Fruit fly (Drosophila melanogaster) whole organism, embryonic: Measurements from ENCODE around the gene Syx4.

Source experiments
- Aef1 ChIP-seq: fragments of 200-800 bp; sonication (Bioruptor generic); IDR thresholded peaks from 3 replicates; pipeline ENCODE4 v1.3.6; 2022; ENCODE audit warnings: missing biosample characterization, missing genetic modification characterization
- Antp ChIP-seq: fragments of 200-800 bp; sonication (Bioruptor generic); optimal IDR thresholded peaks from 3 replicates; lab custom pipeline; 2016; ENCODE audit warnings: missing biosample characterization, missing genetic modification characterization
- Blimp-1 ChIP-seq: fragments of 200-800 bp; sonication (Bioruptor generic); optimal IDR thresholded peaks from 3 replicates; lab custom pipeline; 2018; ENCODE audit warnings: missing biosample characterization, missing genetic modification characterization, mild to moderate bottlenecking, moderate library complexity, missing genetic modification reagents
- BtbVII ChIP-seq: fragments of 200-800 bp; sonication (Bioruptor generic); optimal IDR thresholded peaks from 3 replicates; lab custom pipeline; 2017; ENCODE audit warnings: missing biosample characterization, mild to moderate bottlenecking, missing genetic modification characterization
- CG10274 ChIP-seq: fragments of 200-800 bp; sonication (Bioruptor generic); optimal IDR thresholded peaks from 3 replicates; lab custom pipeline; 2017; ENCODE audit warnings: missing biosample characterization, mild to moderate bottlenecking, missing genetic modification characterization
- CG10543 ChIP-seq: fragments of 200-800 bp; sonication (Bioruptor generic); optimal IDR thresholded peaks from 3 replicates; lab custom pipeline; 2017; ENCODE audit warnings: missing biosample characterization, mild to moderate bottlenecking, missing genetic modification characterization, moderate library complexity
- CG10565 ChIP-seq: fragments of 200-800 bp; sonication (Bioruptor generic); optimal IDR thresholded peaks from 3 replicates; lab custom pipeline; 2016; ENCODE audit warnings: missing biosample characterization, mild to moderate bottlenecking, missing genetic modification characterization
- CG11723 ChIP-seq: fragments of 200-800 bp; sonication (Bioruptor generic); optimal IDR thresholded peaks from 2 replicates; lab custom pipeline; 2017; ENCODE audit warnings: missing biosample characterization, mild to moderate bottlenecking, missing genetic modification characterization
- CG13775 ChIP-seq: fragments of 200-800 bp; sonication (Bioruptor generic); optimal IDR thresholded peaks from 3 replicates; lab custom pipeline; 2017; ENCODE audit warnings: missing biosample characterization, mild to moderate bottlenecking, missing genetic modification characterization
- CG13894 ChIP-seq: fragments of 200-800 bp; sonication (Bioruptor generic); optimal IDR thresholded peaks from 3 replicates; lab custom pipeline; 2018; ENCODE audit warnings: missing biosample characterization, mild to moderate bottlenecking, missing genetic modification characterization, moderate library complexity
- CG14860 ChIP-seq: fragments of 200-800 bp; sonication (Bioruptor generic); IDR thresholded peaks from 3 replicates; pipeline ENCODE4 v1.3.6; 2022; ENCODE audit warnings: missing biosample characterization, missing genetic modification characterization; ENCODE audit not compliant: partially characterized antibody
- CG14965 ChIP-seq: fragments of 200-800 bp; sonication (Bioruptor generic); optimal IDR thresholded peaks from 2 replicates; lab custom pipeline; 2016; ENCODE audit warnings: missing biosample characterization, missing genetic modification characterization, borderline replicate concordance
- CG15073 ChIP-seq: fragments of 200-800 bp; sonication (Bioruptor generic); optimal IDR thresholded peaks from 2 replicates; lab custom pipeline; 2016; ENCODE audit warnings: missing biosample characterization, missing genetic modification characterization
- CG16815 ChIP-seq: fragments of 200-800 bp; sonication (Bioruptor generic); optimal IDR thresholded peaks from 3 replicates; lab custom pipeline; 2017; ENCODE audit warnings: missing biosample characterization, mild to moderate bottlenecking, missing genetic modification characterization
- CG2202 ChIP-seq: fragments of 200-800 bp; sonication (Bioruptor generic); optimal IDR thresholded peaks from 2 replicates; lab custom pipeline; 2018; ENCODE audit warnings: missing biosample characterization, mild to moderate bottlenecking, missing genetic modification characterization
- CG31441 ChIP-seq: fragments of 200-800 bp; sonication (Bioruptor generic); IDR thresholded peaks from 2 replicates; pipeline ENCODE4 v1.3.6; 2022; ENCODE audit warnings: missing biosample characterization, missing genetic modification characterization
- CG3281 ChIP-seq: fragments of 200-800 bp; sonication (Bioruptor generic); optimal IDR thresholded peaks from 3 replicates; lab custom pipeline; 2017; ENCODE audit warnings: missing biosample characterization, mild to moderate bottlenecking, missing genetic modification characterization
- CG34422 ChIP-seq: fragments of 200-800 bp; sonication (Bioruptor generic); IDR thresholded peaks from 3 replicates; pipeline ENCODE4 v1.3.6; 2022; ENCODE audit warnings: missing biosample characterization, missing genetic modification characterization
- CG4707 ChIP-seq: fragments of 200-800 bp; sonication (Bioruptor generic); optimal IDR thresholded peaks from 2 replicates; lab custom pipeline; 2018; ENCODE audit warnings: missing biosample characterization, mild to moderate bottlenecking, missing genetic modification characterization, moderate library complexity
- CG6854 ChIP-seq: fragments of 200-800 bp; sonication (Bioruptor generic); optimal IDR thresholded peaks from 3 replicates; lab custom pipeline; 2017; ENCODE audit warnings: missing biosample characterization, mild to moderate bottlenecking, missing genetic modification characterization
- CG9437 ChIP-seq: fragments of 200-800 bp; sonication (Bioruptor generic); optimal IDR thresholded peaks from 2 replicates; lab custom pipeline; 2018; ENCODE audit warnings: missing biosample characterization, mild to moderate bottlenecking, missing genetic modification characterization
- D ChIP-seq, 2 experiments: fragments of 200-800 bp in 1 of 2; fragments of >200 bp in 1 of 2; sonication (Bioruptor generic) in 1 of 2; optimal IDR thresholded peaks; 2 replicates in 1 of 2; 3 replicates in 1 of 2; lab custom pipeline; 2017; ENCODE audit warnings: mild to moderate bottlenecking in 1 of 2, missing biosample characterization in 1 of 2, missing genetic modification characterization in 1 of 2, missing genetic modification reagents in 1 of 2
- Drgx ChIP-seq: fragments of 200-800 bp; sonication (Bioruptor generic); IDR thresholded peaks from 2 replicates; pipeline ENCODE4 v1.3.6; 2022; ENCODE audit warnings: missing biosample characterization, missing genetic modification characterization
- ERR ChIP-seq: fragments of 200-800 bp; sonication (Bioruptor generic); optimal IDR thresholded peaks from 2 replicates; lab custom pipeline; 2016; ENCODE audit warnings: missing biosample characterization, missing genetic modification characterization
- Elba2 ChIP-seq: fragments of 200-800 bp; sonication (Bioruptor generic); optimal IDR thresholded peaks from 3 replicates; lab custom pipeline; 2016; ENCODE audit warnings: missing biosample characterization, missing genetic modification characterization
- Hey ChIP-seq: fragments of 200-800 bp; sonication (Bioruptor generic); optimal IDR thresholded peaks from 3 replicates; lab custom pipeline; 2018; ENCODE audit warnings: missing biosample characterization, mild to moderate bottlenecking, missing genetic modification characterization
- Mad ChIP-seq: fragments of 200-800 bp; sonication (Bioruptor generic); optimal IDR thresholded peaks from 2 replicates; lab custom pipeline; 2016; ENCODE audit warnings: missing biosample characterization, missing genetic modification characterization
- Six4 ChIP-seq: fragments of 200-800 bp; sonication (Bioruptor generic); optimal IDR thresholded peaks from 2 replicates; lab custom pipeline; 2016; ENCODE audit warnings: missing biosample characterization, missing genetic modification characterization
- aop ChIP-seq: fragments of 200-800 bp; sonication (Bioruptor generic); IDR thresholded peaks from 2 replicates; pipeline ENCODE4 v1.3.6; 2022; ENCODE audit warnings: missing biosample characterization, missing genetic modification characterization
- az2 ChIP-seq: fragments of 200-800 bp; sonication (Bioruptor generic); optimal IDR thresholded peaks from 3 replicates; lab custom pipeline; 2016; ENCODE audit warnings: missing biosample characterization, missing genetic modification characterization
- cg ChIP-seq: fragments of 200-800 bp; sonication (Bioruptor generic); optimal IDR thresholded peaks from 3 replicates; lab custom pipeline; 2019; ENCODE audit warnings: missing biosample characterization, mild to moderate bottlenecking, missing genetic modification characterization, moderate library complexity
- danr ChIP-seq: fragments of 200-800 bp; sonication (Bioruptor generic); IDR thresholded peaks from 2 replicates; pipeline ENCODE4 v1.3.6; 2022; ENCODE audit warnings: missing biosample characterization, missing genetic modification characterization
- dimm ChIP-seq: fragments of 200-800 bp; sonication (Bioruptor generic); IDR thresholded peaks from 2 replicates; pipeline ENCODE4 v1.3.6; 2022; ENCODE audit warnings: missing biosample characterization, missing genetic modification characterization
- dmrt11E ChIP-seq: fragments of 200-800 bp; sonication (Bioruptor generic); optimal IDR thresholded peaks from 3 replicates; lab custom pipeline; 2018; ENCODE audit warnings: missing biosample characterization, mild to moderate bottlenecking, missing genetic modification characterization, moderate library complexity
- fd102C ChIP-seq: fragments of 200-800 bp; sonication (Bioruptor generic); optimal IDR thresholded peaks from 2 replicates; lab custom pipeline; 2018; ENCODE audit warnings: missing biosample characterization, mild to moderate bottlenecking, missing genetic modification characterization, moderate library complexity
- ham ChIP-seq: fragments of 200-800 bp; sonication (Bioruptor generic); IDR thresholded peaks from 2 replicates; pipeline ENCODE4 v1.3.6; 2022; ENCODE audit warnings: missing biosample characterization, missing genetic modification characterization
- lov ChIP-seq, 2 experiments: fragments of 200-800 bp in 1 of 2; fragments of >200 bp in 1 of 2; sonication (Bioruptor generic) in 1 of 2; IDR thresholded peaks in 1 of 2; optimal IDR thresholded peaks in 1 of 2; 2 replicates in 1 of 2; 3 replicates in 1 of 2; pipeline versions ENCODE4 v1.3.6 to Lab custom; 2017 to 2022; ENCODE audit warnings: missing biosample characterization in 1 of 2, missing genetic modification characterization in 1 of 2
- maf-S ChIP-seq: fragments of 200-800 bp; sonication (Bioruptor generic); optimal IDR thresholded peaks from 2 replicates; lab custom pipeline; 2016; ENCODE audit warnings: missing biosample characterization, missing genetic modification characterization
- pfk ChIP-seq: fragments of 200-800 bp; sonication (Bioruptor generic); optimal IDR thresholded peaks from 2 replicates; lab custom pipeline; 2018; ENCODE audit warnings: missing biosample characterization, mild to moderate bottlenecking, missing genetic modification characterization, moderate library complexity
- pzg ChIP-seq: fragments of 200-800 bp; sonication (Bioruptor generic); optimal IDR thresholded peaks from 3 replicates; lab custom pipeline; 2018; ENCODE audit warnings: missing biosample characterization, mild to moderate bottlenecking, missing genetic modification characterization, moderate library complexity
- run ChIP-seq: fragments of 200-800 bp; sonication (Bioruptor generic); optimal IDR thresholded peaks from 3 replicates; lab custom pipeline; 2018; ENCODE audit warnings: missing biosample characterization, mild to moderate bottlenecking, missing genetic modification characterization
- seq ChIP-seq: fragments of 200-800 bp; sonication (Bioruptor generic); IDR thresholded peaks from 2 replicates; pipeline ENCODE4 v1.3.6; 2022; ENCODE audit warnings: missing biosample characterization, missing genetic modification characterization
- slou ChIP-seq: fragments of 200-800 bp; sonication (Bioruptor generic); optimal IDR thresholded peaks from 3 replicates; lab custom pipeline; 2016; ENCODE audit warnings: missing biosample characterization, missing genetic modification characterization
- so ChIP-seq: fragments of 200-800 bp; sonication (Bioruptor generic); IDR thresholded peaks from 3 replicates; pipeline ENCODE4 v1.3.6; 2022; ENCODE audit warnings: missing biosample characterization, missing genetic modification characterization
- sqz ChIP-seq: fragments of 200-800 bp; sonication (Bioruptor generic); optimal IDR thresholded peaks from 3 replicates; lab custom pipeline; 2018; ENCODE audit warnings: missing biosample characterization, mild to moderate bottlenecking, missing genetic modification characterization
- stwl ChIP-seq: fragments of 200-800 bp; sonication (Bioruptor generic); optimal IDR thresholded peaks from 3 replicates; lab custom pipeline; 2018; ENCODE audit warnings: missing biosample characterization, mild to moderate bottlenecking, missing genetic modification characterization, moderate library complexity
- tin ChIP-seq: fragments of 200-800 bp; sonication (Bioruptor generic); optimal IDR thresholded peaks from 3 replicates; lab custom pipeline; 2016; ENCODE audit warnings: missing biosample characterization, missing genetic modification characterization
- twi ChIP-seq: fragments of 200-800 bp; optimal IDR thresholded peaks from 2 replicates; lab custom pipeline; 2019; ENCODE audit warnings: missing biosample characterization, mild to moderate bottlenecking, missing genetic modification characterization, moderate library complexity
- unpg ChIP-seq: fragments of 200-800 bp; sonication (Bioruptor generic); optimal IDR thresholded peaks from 3 replicates; lab custom pipeline; 2018; ENCODE audit warnings: missing biosample characterization, mild to moderate bottlenecking, missing genetic modification characterization, moderate library complexity

Syx4 gene

DNA sequence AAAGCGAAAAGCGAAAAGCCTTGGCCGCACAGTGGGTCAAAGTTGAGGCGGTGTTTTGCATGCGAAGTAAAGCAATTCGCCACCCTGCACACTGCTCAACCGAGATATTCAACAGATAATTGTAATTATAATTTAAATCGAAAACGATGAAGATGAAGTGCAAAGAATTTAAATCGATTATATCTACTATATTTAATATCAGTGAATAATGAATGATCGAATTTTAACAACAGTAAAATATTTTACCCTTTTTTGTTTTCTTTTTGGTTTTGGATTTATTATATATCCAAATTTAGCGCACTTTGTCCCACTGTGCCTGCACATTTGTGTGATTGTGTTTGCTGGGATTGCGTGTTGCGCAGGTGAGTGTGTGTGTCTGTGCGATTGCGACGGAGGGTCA, 43.4 kb upstream of the Syx4 start (continued):
- TF ChIP-seq Antp (GFP tag; lab: Kevin White, UChicago) = peak; percentile 74
- peak; percentile 75 for TF ChIP-seq CG16815
- TF ChIP-seq Blimp-1 = peak; percentile 80
- TF ChIP-seq CG31441 (GFP tag; lab: Robert Waterston, UW) = peak; percentile 82
- peak; percentile 90 for TF ChIP-seq CG3281
- TF ChIP-seq aop (GFP tag; lab: Robert Waterston, UW) = no peak
- TF ChIP-seq az2 (GFP tag; lab: Kevin White, UChicago) = peak; percentile 75
- peak; percentile 21 for TF ChIP-seq CG10565 (GFP tag; lab: Kevin White, UChicago)
- TF ChIP-seq lov (optimal IDR thresholded peaks at IDR 0.05; lab: Kevin White, UChicago) = no peak
- peak; percentile 54; the same call in 1 of the 3 replicates for TF ChIP-seq lov (GFP tag; IDR thresholded peaks at IDR 0.05; lab: Robert Waterston, UW)
- TF ChIP-seq run (tag; lab: Kevin White, UChicago) = peak; percentile 52
- TF ChIP-seq Drgx (GFP tag; lab: Robert Waterston, UW) = peak; percentile 86
- TF ChIP-seq Elba2 (GFP tag; lab: Kevin White, UChicago) = no peak
- TF ChIP-seq BtbVII (GFP tag; lab: Kevin White, UChicago) = peak; percentile 86
- peak; percentile 60; the same call in 1 of the 2 replicates for TF ChIP-seq dimm (GFP tag; lab: Robert Waterston, UW)
- peak; percentile 56; the same call in 1 of the 2 replicates for TF ChIP-seq ham
- TF ChIP-seq cg (GFP tag; lab: Kevin White, UChicago) = peak; percentile 46
- peak; percentile 76 for TF ChIP-seq Aef1 (GFP tag; lab: Robert Waterston, UW)
- TF ChIP-seq CG10543 = no peak
- no peak for TF ChIP-seq fd102C
- peak; percentile 63 for TF ChIP-seq dmrt11E (tag; lab: Kevin White, UChicago)
- TF ChIP-seq sqz (GFP tag; lab: Kevin White, UChicago) = peak; percentile 67
- TF ChIP-seq unpg (GFP tag; lab: Kevin White, UChicago) = peak; percentile 86
- TF ChIP-seq ERR = peak; percentile 40
- peak; percentile 37 for TF ChIP-seq CG13894 (tag; lab: Kevin White, UChicago)
- TF ChIP-seq CG13775 (GFP tag; lab: Kevin White, UChicago) = peak; percentile 76
- TF ChIP-seq CG14965 (GFP tag; lab: Kevin White, UChicago) = no peak
- no peak for TF ChIP-seq pzg (GFP tag; lab: Kevin White, UChicago)
- no peak for TF ChIP-seq stwl (tag; lab: Kevin White, UChicago)
- no peak; the same call in none of the 3 replicates for TF ChIP-seq CG34422 (GFP tag; lab: Robert Waterston, UW)
- TF ChIP-seq CG10274 (GFP tag; lab: Kevin White, UChicago) = peak; percentile 65
- TF ChIP-seq CG4707 (GFP tag; lab: Kevin White, UChicago) = peak; percentile 60
- no peak for TF ChIP-seq pfk (GFP tag; lab: Kevin White, UChicago)
- TF ChIP-seq slou (GFP tag; lab: Kevin White, UChicago) = peak; percentile 58
- no peak for TF ChIP-seq D (optimal IDR thresholded peaks at IDR 0.05; lab: Kevin White, UChicago)
- TF ChIP-seq D (GFP tag; optimal IDR thresholded peaks at IDR 0.05; lab: Kevin White, UChicago) = peak; percentile 79
- TF ChIP-seq Hey (tag; lab: Kevin White, UChicago) = peak; percentile 11
- TF ChIP-seq CG9437 (GFP tag; lab: Kevin White, UChicago) = peak; percentile 79
- peak; percentile 75 for TF ChIP-seq Mad (GFP tag; lab: Kevin White, UChicago)
- peak; percentile 91; the same call in 2 of the 3 replicates for TF ChIP-seq so (GFP tag; lab: Robert Waterston, UW)
- TF ChIP-seq CG15073 (GFP tag; lab: Kevin White, UChicago) = peak; percentile 1
- 0 out of 3 replicates have a peak, but pooled peaks have one; percentile 34 for TF ChIP-seq CG14860 (GFP tag; lab: Robert Waterston, UW)
- peak; percentile 74 for TF ChIP-seq CG6854 (GFP tag; lab: Kevin White, UChicago)
- TF ChIP-seq seq = peak; percentile 92
- TF ChIP-seq Six4 (GFP tag; lab: Kevin White, UChicago) = peak; percentile 80
- TF ChIP-seq maf-S (GFP tag; lab: Kevin White, UChicago) = peak; percentile 52
- peak; percentile 70 for TF ChIP-seq CG11723 (GFP tag; lab: Kevin White, UChicago)
- peak; percentile 64 for TF ChIP-seq twi (tag; lab: Kevin White, UChicago)
- peak; percentile 72 for TF ChIP-seq tin (GFP tag; lab: Kevin White, UChicago)
- peak; percentile 13 for TF ChIP-seq CG2202 (tag; lab: Kevin White, UChicago)
- TF ChIP-seq danr (GFP tag; lab: Robert Waterston, UW) = peak; percentile 75
